Worm (Caenorhabditis elegans) whole organism, young adult: ENCODE results near the gene B0244.17.

Source experiments
- F22D6.2 ChIP-seq: sonication (generic microtip); optimal IDR thresholded peaks from 2 replicates; lab custom pipeline; 2016; ENCODE audit warnings: mild to moderate bottlenecking, missing genetic modification characterization, missing compliant biosample characterization
- akir-1 ChIP-seq: fragments of 200-800 bp; sonication (Bioruptor generic); optimal IDR thresholded peaks from 2 replicates; lab custom pipeline; 2018; ENCODE audit warnings: mild to moderate bottlenecking, missing genetic modification characterization, moderate library complexity, missing compliant biosample characterization
- ceh-27 ChIP-seq: fragments of 200-800 bp; sonication (Bioruptor generic); optimal IDR thresholded peaks from 2 replicates; lab custom pipeline; 2018; ENCODE audit warnings: mild to moderate bottlenecking, missing genetic modification characterization, moderate library complexity, missing compliant biosample characterization
- dpl-1 ChIP-seq: fragments of 150-350 bp; optimal IDR thresholded peaks from 2 replicates; lab custom pipeline; 2014; ENCODE audit warnings: missing biosample characterization, missing genetic modification reagents, missing genetic modification characterization
- hmg-1.2 ChIP-seq: fragments of 200-800 bp; sonication (Bioruptor generic); IDR thresholded peaks from 2 replicates; pipeline ENCODE4 v1.3.6; 2022; ENCODE audit warnings: missing genetic modification reagents, missing genetic modification characterization, missing compliant biosample characterization
- mcd-1 ChIP-seq: fragments of 200-800 bp; sonication (Bioruptor generic); IDR thresholded peaks from 2 replicates; pipeline ENCODE4 v1.3.6; 2022; ENCODE audit warnings: missing genetic modification reagents, missing genetic modification characterization, missing compliant biosample characterization
- nhr-179 ChIP-seq: sonication (generic microtip); optimal IDR thresholded peaks from 2 replicates; lab custom pipeline; 2016; ENCODE audit warnings: mild to moderate bottlenecking, missing genetic modification characterization, missing compliant biosample characterization
- nhr-80 ChIP-seq: sonication (generic microtip); optimal IDR thresholded peaks from 2 replicates; lab custom pipeline; 2016; ENCODE audit warnings: missing genetic modification characterization, missing compliant biosample characterization
- pha-4 ChIP-seq: fragments of 150-350 bp; sonication (generic microtip); optimal IDR thresholded peaks from 2 replicates; lab custom pipeline; 2014; ENCODE audit warnings: missing biosample characterization, missing genetic modification reagents, missing genetic modification characterization
- sdz-38 ChIP-seq: sonication (generic microtip); optimal IDR thresholded peaks from 2 replicates; lab custom pipeline; 2016; ENCODE audit warnings: missing genotype, missing genetic modification characterization, missing compliant biosample characterization
- snpc-4 ChIP-seq, 5 experiments: fragments of 150-350 bp in 1 of 5; sonication (generic microtip) in 4 of 5; optimal IDR thresholded peaks; 2 replicates each; lab custom pipeline; 2014 to 2018; ENCODE audit warnings: missing genetic modification characterization in 5 of 5, missing biosample characterization in 3 of 5, antibody characterized with exemption in 2 of 5, mild to moderate bottlenecking in 2 of 5, missing compliant biosample characterization in 2 of 5, missing genotype in 2 of 5, moderate library complexity in 2 of 5, missing genetic modification reagents in 1 of 5
- unc-130 ChIP-seq: sonication (generic microtip); optimal IDR thresholded peaks from 2 replicates; lab custom pipeline; 2016; ENCODE audit warnings: missing genetic modification reagents, missing genetic modification characterization, missing compliant biosample characterization

ce11 chrIII:5714230-5714983, 18.6 kb upstream of the B0244.17 start, which contains the start of gene arf-1:
- TF ChIP-seq pha-4 (tag; lab: Kevin White, UChicago) = no peak
- no peak for TF ChIP-seq nhr-179 (tag; lab: Kevin White, UChicago)
- no peak for TF ChIP-seq hmg-1.2
- no peak for TF ChIP-seq mcd-1 (GFP tag; lab: Robert Waterston, UW)
- no peak for TF ChIP-seq sdz-38 (tag; lab: Kevin White, UChicago)
- TF ChIP-seq ceh-27 (GFP tag; lab: Kevin White, UChicago) = no peak
- TF ChIP-seq F22D6.2 = no peak
- TF ChIP-seq unc-130 (GFP tag; lab: Kevin White, UChicago) = no peak
- TF ChIP-seq snpc-4 (GFP tag; optimal IDR thresholded peaks at IDR 0.05; lab: Kevin White, UChicago) = no peak
- TF ChIP-seq snpc-4 (tag; optimal IDR thresholded peaks at IDR 0.05; lab: Kevin White, UChicago) = no peak
- TF ChIP-seq nhr-80 (tag; lab: Kevin White, UChicago) = no peak
- no peak for TF ChIP-seq akir-1 (GFP tag; lab: Kevin White, UChicago)
- no peak for TF ChIP-seq dpl-1
